Worm (Caenorhabditis elegans) whole organism, L4 larva: ENCODE results near the gene F38A1.8.

Experiments
- F26F4.8 ChIP-seq: fragments of 200-800 bp; sonication (Bioruptor generic); conservative IDR thresholded peaks from 2 replicates; pipeline ENCODE4 v1.3.6; 2022; ENCODE audit warnings: missing genetic modification characterization, missing compliant biosample characterization
- F44E2.7 ChIP-seq: fragments of 200-800 bp; sonication (Bioruptor generic); IDR thresholded peaks from 2 replicates; pipeline ENCODE4 v2.1.2; 2022; ENCODE audit warnings: missing genetic modification characterization, missing compliant biosample characterization
- R02D3.7 ChIP-seq: fragments of 150-350 bp; sonication (generic microtip); optimal IDR thresholded peaks from 3 replicates; lab custom pipeline; 2014; ENCODE audit warnings: missing biosample characterization, missing genetic modification characterization
- Y48G9A.11 ChIP-seq: fragments of 200-800 bp; sonication (Bioruptor generic); IDR thresholded peaks from 2 replicates; pipeline ENCODE4 v1.3.6; 2022; ENCODE audit warnings: missing genetic modification reagents, missing genetic modification characterization, missing compliant biosample characterization
- Y75B8A.6 ChIP-seq: fragments of 200-800 bp; sonication (Bioruptor generic); IDR thresholded peaks from 2 replicates; pipeline ENCODE4 v1.3.6; 2022; ENCODE audit warnings: missing genetic modification reagents, missing genetic modification characterization, missing compliant biosample characterization
- ZK337.2 ChIP-seq: fragments of 200-800 bp; sonication (Bioruptor generic); IDR thresholded peaks from 2 replicates; pipeline ENCODE4 v1.3.6; 2022; ENCODE audit warnings: missing genetic modification reagents, missing genetic modification characterization, missing compliant biosample characterization
- ZK546.5 ChIP-seq, 2 experiments: sonication (generic microtip); optimal IDR thresholded peaks; 2 replicates each; lab custom pipeline; 2017; ENCODE audit warnings: missing biosample characterization in 2 of 2, missing genetic modification characterization in 2 of 2
- ama-1 ChIP-seq: fragments of 150-350 bp; optimal IDR thresholded peaks from 2 replicates; lab custom pipeline; 2014; ENCODE audit warnings: inconsistent platforms, mixed read lengths
- arid-1 ChIP-seq: fragments of 200-800 bp; sonication (Bioruptor generic); conservative IDR thresholded peaks from 2 replicates; pipeline ENCODE4 v1.3.6; 2022; ENCODE audit warnings: missing genetic modification reagents, missing genetic modification characterization, missing compliant biosample characterization
- ceh-20 ChIP-seq: fragments of 200-800 bp; sonication (Bioruptor generic); IDR thresholded peaks from 2 replicates; pipeline ENCODE4 v1.3.6; 2022; ENCODE audit warnings: missing genetic modification reagents, missing genetic modification characterization, missing compliant biosample characterization
- ceh-32 ChIP-seq: sonication (generic microtip); optimal IDR thresholded peaks from 2 replicates; lab custom pipeline; 2016; ENCODE audit warnings: mild to moderate bottlenecking, missing genetic modification characterization, missing compliant biosample characterization; ENCODE audit not compliant: poor library complexity
- ceh-62 ChIP-seq: sonication (generic microtip); optimal IDR thresholded peaks from 2 replicates; lab custom pipeline; 2017; ENCODE audit warnings: missing biosample characterization, missing genetic modification characterization
- daf-8 ChIP-seq: fragments of 200-800 bp; sonication (Bioruptor generic); IDR thresholded peaks from 2 replicates; pipeline ENCODE4 v1.3.6; 2022; ENCODE audit warnings: missing genetic modification characterization, missing compliant biosample characterization
- dmd-8 ChIP-seq: fragments of 200-800 bp; sonication (Bioruptor generic); IDR thresholded peaks from 2 replicates; pipeline ENCODE4 v1.3.6; 2022; ENCODE audit warnings: missing genetic modification characterization, missing compliant biosample characterization
- egl-43 ChIP-seq: fragments of 200-800 bp; sonication (Bioruptor generic); IDR thresholded peaks from 2 replicates; pipeline ENCODE4 v1.3.6; 2022; ENCODE audit warnings: missing genetic modification reagents, missing genetic modification characterization, missing compliant biosample characterization
- hlh-11 ChIP-seq: fragments of 200-800 bp; sonication (Bioruptor generic); optimal IDR thresholded peaks from 2 replicates; lab custom pipeline; 2018; ENCODE audit warnings: mild to moderate bottlenecking, missing genetic modification characterization, missing compliant biosample characterization
- hlh-30 ChIP-seq: sonication (generic microtip); optimal IDR thresholded peaks from 2 replicates; lab custom pipeline; 2017; ENCODE audit warnings: antibody characterized with exemption, mild to moderate bottlenecking, missing genetic modification characterization, missing compliant biosample characterization; ENCODE audit not compliant: insufficient read depth
- lin-15B ChIP-seq: fragments of 150-350 bp; sonication (generic microtip); optimal IDR thresholded peaks from 3 replicates; lab custom pipeline; 2014; ENCODE audit warnings: missing biosample characterization, missing genetic modification characterization
- lsy-2 ChIP-seq, 2 experiments: fragments of 150-350 bp in 1 of 2; sonication (generic microtip) in 1 of 2; optimal IDR thresholded peaks; 2 replicates each; lab custom pipeline; 2014 to 2017; ENCODE audit warnings: missing biosample characterization in 2 of 2, missing genetic modification characterization in 2 of 2
- mep-1 ChIP-seq: fragments of 150-350 bp; sonication (generic microtip); optimal IDR thresholded peaks from 3 replicates; lab custom pipeline; 2014; ENCODE audit warnings: missing biosample characterization, missing genetic modification characterization
- mxl-2 ChIP-seq: fragments of 200-800 bp; sonication (Bioruptor generic); conservative IDR thresholded peaks from 2 replicates; pipeline ENCODE4 v1.3.6; 2022; ENCODE audit warnings: missing genetic modification reagents, missing genetic modification characterization, missing compliant biosample characterization
- nhr-10 ChIP-seq: fragments of 150-350 bp; optimal IDR thresholded peaks from 2 replicates; lab custom pipeline; 2014; ENCODE audit warnings: missing biosample characterization, missing genetic modification characterization
- nhr-111 ChIP-seq: fragments of 200-800 bp; sonication (Bioruptor generic); optimal IDR thresholded peaks from 2 replicates; lab custom pipeline; 2018; ENCODE audit warnings: mild to moderate bottlenecking, missing genetic modification characterization, missing compliant biosample characterization
- nhr-237 ChIP-seq: sonication (generic microtip); optimal IDR thresholded peaks from 2 replicates; lab custom pipeline; 2017; ENCODE audit warnings: missing biosample characterization, missing genetic modification characterization
- nhr-25 ChIP-seq: sonication (generic microtip); optimal IDR thresholded peaks from 2 replicates; lab custom pipeline; 2017; ENCODE audit warnings: missing genetic modification characterization, mild to moderate bottlenecking, missing compliant biosample characterization, antibody characterized with exemption, moderate library complexity, borderline replicate concordance; ENCODE audit not compliant: insufficient read depth
- nhr-28 ChIP-seq: fragments of 150-350 bp; optimal IDR thresholded peaks from 2 replicates; lab custom pipeline; 2014; ENCODE audit warnings: missing biosample characterization, missing genetic modification characterization
- nhr-41 ChIP-seq: fragments of 200-800 bp; sonication (Bioruptor generic); IDR thresholded peaks from 2 replicates; pipeline ENCODE4 v1.3.6; 2022; ENCODE audit warnings: missing genetic modification reagents, missing genetic modification characterization, missing compliant biosample characterization
- nhr-42 ChIP-seq: fragments of 200-800 bp; sonication (Bioruptor generic); IDR thresholded peaks from 2 replicates; pipeline ENCODE4 v1.3.6; 2022; ENCODE audit warnings: missing genetic modification characterization, missing compliant biosample characterization
- nhr-48 ChIP-seq: sonication (generic microtip); optimal IDR thresholded peaks from 2 replicates; lab custom pipeline; 2016; ENCODE audit warnings: mild to moderate bottlenecking, missing genetic modification characterization, missing compliant biosample characterization
- nhr-77 ChIP-seq: fragments of 150-350 bp; optimal IDR thresholded peaks from 2 replicates; lab custom pipeline; 2014; ENCODE audit warnings: missing biosample characterization, missing genetic modification characterization
- pha-4 ChIP-seq, 2 experiments: fragments of 150-350 bp in 1 of 2; fragments of 200-800 bp in 1 of 2; sonication (Bioruptor generic) in 1 of 2; IDR thresholded peaks in 1 of 2; optimal IDR thresholded peaks in 1 of 2; 2 replicates each; pipeline versions ENCODE4 v1.3.6 to Lab custom; 2014 to 2022; ENCODE audit warnings: missing genetic modification characterization in 2 of 2, missing genetic modification reagents in 2 of 2, missing biosample characterization in 1 of 2, missing compliant biosample characterization in 1 of 2
- set-16 ChIP-seq: fragments of 200-800 bp; sonication (Bioruptor generic); IDR thresholded peaks from 2 replicates; pipeline ENCODE4 v1.3.6; 2022; ENCODE audit warnings: missing genetic modification reagents, missing genetic modification characterization, missing compliant biosample characterization
- snpc-1.2 ChIP-seq: fragments of 200-800 bp; sonication (Bioruptor generic); IDR thresholded peaks from 2 replicates; pipeline ENCODE4 v1.3.6; 2022; ENCODE audit warnings: missing genetic modification reagents, missing genetic modification characterization, missing compliant biosample characterization
- snpc-4 ChIP-seq: fragments of 150-350 bp; optimal IDR thresholded peaks from 2 replicates; lab custom pipeline; 2014; ENCODE audit warnings: missing biosample characterization, missing genetic modification characterization
- spr-3 ChIP-seq: fragments of 200-800 bp; sonication (Bioruptor generic); optimal IDR thresholded peaks from 2 replicates; lab custom pipeline; 2018; ENCODE audit warnings: mild to moderate bottlenecking, missing genetic modification characterization, missing compliant biosample characterization
- tag-97 ChIP-seq: fragments of 200-800 bp; sonication (Bioruptor generic); IDR thresholded peaks from 2 replicates; pipeline ENCODE4 v1.3.6; 2022; ENCODE audit warnings: missing genetic modification characterization, missing compliant biosample characterization
- vab-7 ChIP-seq: fragments of 200-800 bp; sonication (Bioruptor generic); IDR thresholded peaks from 2 replicates; pipeline ENCODE4 v1.3.6; 2022; ENCODE audit warnings: missing genetic modification reagents, missing genetic modification characterization, missing compliant biosample characterization
- zip-2 ChIP-seq: fragments of 150-350 bp; optimal IDR thresholded peaks from 2 replicates; lab custom pipeline; 2014; ENCODE audit warnings: missing biosample characterization, missing genetic modification characterization

The F38A1.8 gene

ce11 chrIV:1207980-1208379, 31.7 kb downstream of the F38A1.8 start, which contains the start of gene dsl-1:
Gene dsl-1, minus strand, starts transcription at chrIV:1208080.
- TF ChIP-seq mep-1 (tag; lab: Kevin White, UChicago) (no peak), daf-8 (GFP tag; lab: Robert Waterston, UW) (no peak), hlh-11 (no peak), ceh-62 (tag; lab: Kevin White, UChicago) (no peak), nhr-111 (GFP tag; lab: Kevin White, UChicago) (no peak), R02D3.7 (tag; lab: Kevin White, UChicago) (no peak), nhr-10 (no peak), nhr-25 (no peak), snpc-4 (tag; lab: Kevin White, UChicago) (no peak), zip-2 (tag; lab: Kevin White, UChicago) (no peak), tag-97 (GFP tag; lab: Robert Waterston, UW) (no peak), ama-1 (no peak), lin-15B (tag; lab: Kevin White, UChicago) (no peak), ZK546.5 (tag; optimal IDR thresholded peaks at IDR 0.05; lab: Kevin White, UChicago) (no peak), nhr-42 (GFP tag; lab: Robert Waterston, UW) (no peak), Y48G9A.11 (GFP tag; lab: Robert Waterston, UW) (no peak), ZK337.2 (GFP tag; lab: Robert Waterston, UW) (no peak), lsy-2 (tag; optimal IDR thresholded peaks at IDR 0.05; lab: Kevin White, UChicago) (no peak)
- TF ChIP-seq, all 104 proteins: peak for 0

ce11 chrIV:1204870-1205269, 34.8 kb downstream of the F38A1.8 start, which contains the start of gene dsl-2:
Gene dsl-2, minus strand, starts transcription at chrIV:1204970.
- TF ChIP-seq spr-3 (GFP tag; lab: Kevin White, UChicago) (no peak), Y75B8A.6 (no peak), snpc-4 (tag; lab: Kevin White, UChicago) (no peak), nhr-28 (tag; lab: Kevin White, UChicago) (no peak), vab-7 (GFP tag; lab: Robert Waterston, UW) (no peak), nhr-41 (GFP tag; lab: Robert Waterston, UW) (no peak), ceh-62 (tag; lab: Kevin White, UChicago) (no peak), nhr-237 (no peak), mxl-2 (GFP tag; lab: Robert Waterston, UW) (no peak), F26F4.8 (no peak), hlh-30 (tag; lab: Kevin White, UChicago) (no peak), nhr-77 (no peak)

- TF ChIP-seq ceh-20 (GFP tag; lab: Robert Waterston, UW) (no peak), pha-4 (GFP tag; IDR thresholded peaks at IDR 0.05; lab: Robert Waterston, UW) (no peak), pha-4 (tag; optimal IDR thresholded peaks at IDR 0.05; lab: Kevin White, UChicago) (no peak), dmd-8 (GFP tag; lab: Robert Waterston, UW) (0 out of 2 replicates have a peak, but pooled peaks have one; percentile 27), F26F4.8 (no peak), set-16 (peak; percentile 69), F44E2.7 (GFP tag; lab: Robert Waterston, UW) (no peak), arid-1 (no peak), snpc-1.2 (no peak), nhr-111 (GFP tag; lab: Kevin White, UChicago) (no peak), ceh-32 (tag; lab: Kevin White, UChicago) (no peak), egl-43 (GFP tag; lab: Robert Waterston, UW) (0 out of 2 replicates have a peak, but pooled peaks have one; percentile 8), nhr-48 (tag; lab: Kevin White, UChicago) (no peak)
Observed at ce11 chrIV:1199501-1199900, 40.2 kb downstream of the F38A1.8 start.
